Worm (Caenorhabditis elegans) whole organism, L2 larva: ENCODE results near the gene F53F1.2.

Experiments
- lin-39 ChIP-seq: fragments of 150-350 bp; optimal IDR thresholded peaks from 2 replicates; lab custom pipeline; 2014; ENCODE audit warnings: missing biosample characterization, missing genetic modification reagents, missing genetic modification characterization
- mdl-1 ChIP-seq, 2 experiments: fragments of 150-350 bp in 1 of 2; sonication (generic microtip) in 1 of 2; optimal IDR thresholded peaks; 2 replicates each; lab custom pipeline; 2017; ENCODE audit warnings: missing biosample characterization in 2 of 2, missing genetic modification characterization in 2 of 2
- nhr-12 ChIP-seq: fragments of 150-350 bp; optimal IDR thresholded peaks from 2 replicates; lab custom pipeline; 2014; ENCODE audit warnings: missing biosample characterization, missing genetic modification characterization
- nhr-23 ChIP-seq: fragments of 150-350 bp; optimal IDR thresholded peaks from 2 replicates; lab custom pipeline; 2014; ENCODE audit warnings: missing biosample characterization, missing genetic modification reagents, missing genetic modification characterization
- nhr-25 ChIP-seq: fragments of 150-350 bp; sonication (generic microtip); optimal IDR thresholded peaks from 3 replicates; lab custom pipeline; 2014; ENCODE audit warnings: missing biosample characterization, missing genetic modification characterization
- snpc-4 ChIP-seq: fragments of 150-350 bp; optimal IDR thresholded peaks from 2 replicates; lab custom pipeline; 2014; ENCODE audit warnings: missing biosample characterization, missing genetic modification characterization
- ztf-11 ChIP-seq: sonication (generic microtip); optimal IDR thresholded peaks from 2 replicates; lab custom pipeline; 2017; ENCODE audit warnings: missing biosample characterization, missing genetic modification characterization

DNA sequence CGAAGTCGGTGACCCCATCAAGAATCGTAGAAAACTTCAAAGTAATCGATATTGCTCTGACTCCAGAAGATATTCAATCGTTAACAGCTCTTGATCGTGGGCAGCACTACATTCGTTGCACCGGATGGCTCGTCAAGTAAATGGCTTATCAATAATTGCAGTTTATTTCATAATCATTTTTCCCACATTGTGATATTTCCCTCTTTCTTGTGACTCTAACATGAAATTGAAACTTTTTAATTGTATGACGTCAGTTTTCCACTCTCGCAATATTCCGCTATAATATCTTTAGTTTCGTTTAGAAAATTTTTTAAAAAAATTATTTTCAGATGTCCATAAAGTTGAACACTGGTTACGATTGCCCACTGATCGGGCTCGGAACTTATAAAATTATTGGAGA, 1.3 kb downstream of the F53F1.2 start, which contains the start of gene F53F1.3:
- TF ChIP-seq lin-39 (tag; lab: Kevin White, UChicago) (no peak), nhr-25 (tag; lab: Kevin White, UChicago) (no peak), ztf-11 (tag; lab: Kevin White, UChicago) (no peak), snpc-4 (no peak), mdl-1 (tag; optimal IDR thresholded peaks at IDR 0.05; lab: Kevin White, UChicago) (no peak), nhr-23 (tag; lab: Kevin White, UChicago) (no peak), nhr-12 (tag; lab: Kevin White, UChicago) (no peak)
